Fruit fly (Drosophila melanogaster) whole organism, embryonic: ENCODE results near the gene Ocrl.

Experiments used
- Bgb ChIP-seq: fragments of 200-800 bp; sonication (Bioruptor generic); IDR thresholded peaks from 2 replicates; pipeline ENCODE4 v1.3.6; 2022; ENCODE audit warnings: missing biosample characterization, missing genetic modification characterization; ENCODE audit not compliant: partially characterized antibody
- Blimp-1 ChIP-seq: fragments of 200-800 bp; sonication (Bioruptor generic); optimal IDR thresholded peaks from 3 replicates; lab custom pipeline; 2018; ENCODE audit warnings: missing biosample characterization, missing genetic modification characterization, mild to moderate bottlenecking, moderate library complexity, missing genetic modification reagents
- CG10543 ChIP-seq: fragments of 200-800 bp; sonication (Bioruptor generic); optimal IDR thresholded peaks from 3 replicates; lab custom pipeline; 2017; ENCODE audit warnings: missing biosample characterization, mild to moderate bottlenecking, missing genetic modification characterization, moderate library complexity
- CG12744 ChIP-seq: fragments of 200-800 bp; sonication (Bioruptor generic); optimal IDR thresholded peaks from 2 replicates; lab custom pipeline; 2016; ENCODE audit warnings: missing biosample characterization, missing genetic modification characterization
- CG13775 ChIP-seq: fragments of 200-800 bp; sonication (Bioruptor generic); optimal IDR thresholded peaks from 3 replicates; lab custom pipeline; 2017; ENCODE audit warnings: missing biosample characterization, mild to moderate bottlenecking, missing genetic modification characterization
- CG13894 ChIP-seq: fragments of 200-800 bp; sonication (Bioruptor generic); optimal IDR thresholded peaks from 3 replicates; lab custom pipeline; 2018; ENCODE audit warnings: missing biosample characterization, mild to moderate bottlenecking, missing genetic modification characterization, moderate library complexity
- CG14014 ChIP-seq: fragments of 200-800 bp; sonication (Bioruptor generic); IDR thresholded peaks from 2 replicates; pipeline ENCODE4 v1.3.6; 2022; ENCODE audit warnings: missing biosample characterization, missing genetic modification characterization
- CG14710 ChIP-seq: fragments of 200-800 bp; sonication (Bioruptor generic); optimal IDR thresholded peaks from 3 replicates; lab custom pipeline; 2019; ENCODE audit warnings: missing biosample characterization, mild to moderate bottlenecking, missing genetic modification characterization, moderate library complexity
- CG14860 ChIP-seq: fragments of 200-800 bp; sonication (Bioruptor generic); IDR thresholded peaks from 3 replicates; pipeline ENCODE4 v1.3.6; 2022; ENCODE audit warnings: missing biosample characterization, missing genetic modification characterization; ENCODE audit not compliant: partially characterized antibody
- CG1603 ChIP-seq: fragments of 200-800 bp; sonication (Bioruptor generic); optimal IDR thresholded peaks from 2 replicates; lab custom pipeline; 2019; ENCODE audit warnings: missing biosample characterization, mild to moderate bottlenecking, missing genetic modification characterization, moderate library complexity
- CG2712 ChIP-seq: fragments of 200-800 bp; optimal IDR thresholded peaks from 3 replicates; lab custom pipeline; 2019; ENCODE audit warnings: missing biosample characterization, mild to moderate bottlenecking, missing genetic modification characterization, moderate library complexity
- CG2875 ChIP-seq: fragments of 200-800 bp; sonication (Bioruptor generic); optimal IDR thresholded peaks from 2 replicates; lab custom pipeline; 2017; ENCODE audit warnings: missing biosample characterization, mild to moderate bottlenecking, missing genetic modification characterization, missing genetic modification reagents
- CG30403 ChIP-seq: fragments of 200-800 bp; sonication (Bioruptor generic); optimal IDR thresholded peaks from 3 replicates; lab custom pipeline; 2016; ENCODE audit warnings: missing biosample characterization, missing genetic modification characterization
- CG3065 ChIP-seq: fragments of 200-800 bp; sonication (Bioruptor generic); optimal IDR thresholded peaks from 2 replicates; lab custom pipeline; 2016; ENCODE audit warnings: missing biosample characterization, missing genetic modification characterization
- CG31388 ChIP-seq: fragments of 200-800 bp; sonication (Bioruptor generic); optimal IDR thresholded peaks from 2 replicates; lab custom pipeline; 2016; ENCODE audit warnings: missing biosample characterization, missing genetic modification characterization
- CG34376 ChIP-seq: fragments of 200-800 bp; sonication (Bioruptor generic); optimal IDR thresholded peaks from 2 replicates; lab custom pipeline; 2018; ENCODE audit warnings: missing biosample characterization, mild to moderate bottlenecking, missing genetic modification characterization
- CG3847 ChIP-seq: fragments of 200-800 bp; sonication (Bioruptor generic); IDR thresholded peaks from 2 replicates; pipeline ENCODE4 v1.3.6; 2022; ENCODE audit warnings: missing biosample characterization, missing genetic modification characterization
- CG42726 ChIP-seq: fragments of 200-800 bp; sonication (Bioruptor generic); IDR thresholded peaks from 2 replicates; pipeline ENCODE4 v1.3.6; 2022; ENCODE audit warnings: missing biosample characterization, missing genetic modification characterization; ENCODE audit not compliant: partially characterized antibody
- CG4730 ChIP-seq: fragments of 200-800 bp; sonication (Bioruptor generic); IDR thresholded peaks from 2 replicates; pipeline ENCODE4 v1.3.6; 2022; ENCODE audit warnings: missing biosample characterization, missing genetic modification characterization
- CG4854 ChIP-seq: fragments of 200-800 bp; sonication (Bioruptor generic); optimal IDR thresholded peaks from 2 replicates; lab custom pipeline; 2016; ENCODE audit warnings: missing biosample characterization, missing genetic modification characterization, inconsistent platforms
- CG6272 ChIP-seq: fragments of 200-800 bp; sonication (Bioruptor generic); IDR thresholded peaks from 2 replicates; pipeline ENCODE4 v1.3.6; 2022; ENCODE audit warnings: missing biosample characterization, missing genetic modification characterization
- CG6854 ChIP-seq: fragments of 200-800 bp; sonication (Bioruptor generic); optimal IDR thresholded peaks from 3 replicates; lab custom pipeline; 2017; ENCODE audit warnings: missing biosample characterization, mild to moderate bottlenecking, missing genetic modification characterization
- CG7786 ChIP-seq: fragments of 200-800 bp; sonication (Bioruptor generic); optimal IDR thresholded peaks from 2 replicates; lab custom pipeline; 2016; ENCODE audit warnings: missing biosample characterization, missing genetic modification characterization
- CG9876 ChIP-seq: fragments of 200-800 bp; sonication (Bioruptor generic); optimal IDR thresholded peaks from 2 replicates; lab custom pipeline; 2016; ENCODE audit warnings: missing biosample characterization, missing genetic modification characterization
- CG9932 ChIP-seq: fragments of 200-800 bp; sonication (Bioruptor generic); IDR thresholded peaks from 2 replicates; pipeline ENCODE4 v1.3.6; 2022; ENCODE audit warnings: missing biosample characterization, missing genetic modification characterization
- Camta ChIP-seq: fragments of 200-800 bp; sonication (Bioruptor generic); optimal IDR thresholded peaks from 2 replicates; lab custom pipeline; 2016; ENCODE audit warnings: missing biosample characterization, missing genetic modification characterization
- D ChIP-seq, 2 experiments: fragments of 200-800 bp in 1 of 2; fragments of >200 bp in 1 of 2; sonication (Bioruptor generic) in 1 of 2; optimal IDR thresholded peaks; 2 replicates in 1 of 2; 3 replicates in 1 of 2; lab custom pipeline; 2017; ENCODE audit warnings: mild to moderate bottlenecking in 1 of 2, missing biosample characterization in 1 of 2, missing genetic modification characterization in 1 of 2, missing genetic modification reagents in 1 of 2
- Nf-YC ChIP-seq: fragments of 200-800 bp; optimal IDR thresholded peaks from 3 replicates; lab custom pipeline; 2019; ENCODE audit warnings: missing biosample characterization, mild to moderate bottlenecking, missing genetic modification characterization, moderate library complexity
- Sin3A ChIP-seq: fragments of >200 bp; optimal IDR thresholded peaks from 2 replicates; lab custom pipeline; 2018
- Sox102F ChIP-seq: fragments of 200-800 bp; sonication (Bioruptor generic); optimal IDR thresholded peaks from 2 replicates; lab custom pipeline; 2018; ENCODE audit warnings: missing biosample characterization, mild to moderate bottlenecking, missing genetic modification characterization, moderate library complexity
- az2 ChIP-seq: fragments of 200-800 bp; sonication (Bioruptor generic); optimal IDR thresholded peaks from 3 replicates; lab custom pipeline; 2016; ENCODE audit warnings: missing biosample characterization, missing genetic modification characterization
- br ChIP-seq: fragments of >200 bp; optimal IDR thresholded peaks from 2 replicates; lab custom pipeline; 2017
- chn ChIP-seq: fragments of 200-800 bp; sonication (Bioruptor generic); optimal IDR thresholded peaks from 2 replicates; lab custom pipeline; 2016; ENCODE audit warnings: missing biosample characterization, missing genetic modification characterization
- danr ChIP-seq: fragments of 200-800 bp; sonication (Bioruptor generic); IDR thresholded peaks from 2 replicates; pipeline ENCODE4 v1.3.6; 2022; ENCODE audit warnings: missing biosample characterization, missing genetic modification characterization
- dmrt99B ChIP-seq: fragments of 200-800 bp; sonication (Bioruptor generic); optimal IDR thresholded peaks from 2 replicates; lab custom pipeline; 2018; ENCODE audit warnings: missing biosample characterization, mild to moderate bottlenecking, missing genetic modification characterization, moderate library complexity
- esg ChIP-seq: fragments of 200-800 bp; sonication (Bioruptor generic); conservative IDR thresholded peaks from 2 replicates; pipeline ENCODE4 v1.3.6; 2022; ENCODE audit warnings: missing biosample characterization, missing genetic modification characterization
- gsb-n ChIP-seq: fragments of 200-800 bp; sonication (Bioruptor generic); optimal IDR thresholded peaks from 3 replicates; lab custom pipeline; 2018; ENCODE audit warnings: missing biosample characterization, mild to moderate bottlenecking, missing genetic modification characterization
- hb ChIP-seq: fragments of 200-800 bp; sonication (Bioruptor generic); IDR thresholded peaks from 3 replicates; pipeline ENCODE4 v1.3.6; 2022; ENCODE audit warnings: missing biosample characterization, missing genetic modification characterization; ENCODE audit not compliant: partially characterized antibody
- her ChIP-seq: fragments of 200-800 bp; sonication (Bioruptor generic); optimal IDR thresholded peaks from 2 replicates; lab custom pipeline; 2016; ENCODE audit warnings: missing biosample characterization, missing genetic modification characterization
- hth ChIP-seq: fragments of >200 bp; optimal IDR thresholded peaks from 2 replicates; lab custom pipeline; 2017; ENCODE audit warnings: inconsistent platforms
- jigr1 ChIP-seq: fragments of 200-800 bp; sonication (Bioruptor generic); IDR thresholded peaks from 3 replicates; pipeline ENCODE4 v1.3.6; 2022; ENCODE audit warnings: missing biosample characterization, missing genetic modification characterization
- jing ChIP-seq: fragments of 200-800 bp; sonication (Bioruptor generic); optimal IDR thresholded peaks from 2 replicates; lab custom pipeline; 2018; ENCODE audit warnings: missing biosample characterization, mild to moderate bottlenecking, missing genetic modification characterization
- kay ChIP-seq: fragments of 200-800 bp; sonication (Bioruptor generic); optimal IDR thresholded peaks from 2 replicates; lab custom pipeline; 2016; ENCODE audit warnings: missing biosample characterization, missing genetic modification characterization
- lab ChIP-seq: fragments of 200-800 bp; sonication (Bioruptor generic); optimal IDR thresholded peaks from 3 replicates; lab custom pipeline; 2017; ENCODE audit warnings: missing biosample characterization, missing genetic modification characterization, mild to moderate bottlenecking, moderate library complexity, missing genetic modification reagents
- lbe ChIP-seq: fragments of 200-800 bp; sonication (Bioruptor generic); optimal IDR thresholded peaks from 2 replicates; lab custom pipeline; 2016; ENCODE audit warnings: missing biosample characterization, mild to moderate bottlenecking, missing genetic modification characterization
- oc ChIP-seq: fragments of 200-800 bp; sonication (Bioruptor generic); optimal IDR thresholded peaks from 2 replicates; lab custom pipeline; 2018; ENCODE audit warnings: missing biosample characterization, mild to moderate bottlenecking, missing genetic modification characterization, moderate library complexity
- pb ChIP-seq: fragments of 200-800 bp; sonication (Bioruptor generic); optimal IDR thresholded peaks from 3 replicates; lab custom pipeline; 2016; ENCODE audit warnings: missing biosample characterization, missing genetic modification characterization
- pnt ChIP-seq: fragments of 200-800 bp; sonication (Bioruptor generic); optimal IDR thresholded peaks from 3 replicates; lab custom pipeline; 2016; ENCODE audit warnings: missing biosample characterization, missing genetic modification characterization
- rib ChIP-seq: fragments of 200-800 bp; sonication (Bioruptor generic); IDR thresholded peaks from 2 replicates; pipeline ENCODE4 v1.3.6; 2022; ENCODE audit warnings: missing biosample characterization, missing genetic modification characterization
- sna ChIP-seq: fragments of 200-800 bp; sonication (Bioruptor generic); IDR thresholded peaks from 2 replicates; pipeline ENCODE4 v1.3.6; 2022; ENCODE audit warnings: missing biosample characterization, missing genetic modification characterization; ENCODE audit not compliant: partially characterized antibody
- sr ChIP-seq: fragments of 200-800 bp; sonication (Bioruptor generic); IDR thresholded peaks from 3 replicates; pipeline ENCODE4 v1.3.6; 2022; ENCODE audit warnings: missing biosample characterization, missing genetic modification characterization

Gene Ocrl

DNA sequence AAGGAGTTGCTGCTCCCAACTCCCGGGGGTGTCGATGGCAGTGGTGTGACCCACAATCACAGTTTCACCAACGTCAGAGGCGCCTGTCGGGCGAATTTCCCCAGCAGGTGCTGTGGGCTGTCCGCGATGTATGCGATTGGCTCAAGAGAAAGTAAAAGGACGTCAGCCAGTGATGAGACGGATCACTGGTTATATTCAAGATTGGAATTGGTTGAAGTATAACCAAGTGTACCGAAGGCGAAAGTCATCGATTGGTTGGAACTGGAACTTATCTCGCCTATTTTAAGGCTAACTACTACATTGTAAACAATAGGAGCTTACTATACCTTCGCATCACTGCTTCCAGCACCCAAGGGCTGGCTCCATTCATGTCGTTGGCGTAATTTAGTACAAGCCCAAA lies 19.7 kb upstream of the Ocrl start, which contains the start of gene CG32801:
Gene CG32801, minus strand, starts transcription at position 101 of the 400 bp plus-strand sequence.
- TF ChIP-seq br (lab: Kevin White, UChicago) (no peak), CG34376 (GFP tag; lab: Kevin White, UChicago) (no peak), CG3065 (no peak), CG30403 (GFP tag; lab: Kevin White, UChicago) (no peak), CG14860 (GFP tag; lab: Robert Waterston, UW) (no peak), CG4730 (GFP tag; lab: Robert Waterston, UW) (no peak), CG3847 (GFP tag; lab: Robert Waterston, UW) (no peak), jing (GFP tag; lab: Kevin White, UChicago) (no peak), Sox102F (no peak), CG9932 (GFP tag; lab: Robert Waterston, UW) (no peak), CG6854 (GFP tag; lab: Kevin White, UChicago) (no peak), dmrt99B (no peak), hb (GFP tag; lab: Robert Waterston, UW) (no peak), her (no peak), CG2712 (tag; lab: Kevin White, UChicago) (no peak), kay (GFP tag; lab: Kevin White, UChicago) (no peak), CG14014 (GFP tag; lab: Robert Waterston, UW) (no peak), CG13775 (no peak), pnt (no peak), oc (no peak)

DNA sequence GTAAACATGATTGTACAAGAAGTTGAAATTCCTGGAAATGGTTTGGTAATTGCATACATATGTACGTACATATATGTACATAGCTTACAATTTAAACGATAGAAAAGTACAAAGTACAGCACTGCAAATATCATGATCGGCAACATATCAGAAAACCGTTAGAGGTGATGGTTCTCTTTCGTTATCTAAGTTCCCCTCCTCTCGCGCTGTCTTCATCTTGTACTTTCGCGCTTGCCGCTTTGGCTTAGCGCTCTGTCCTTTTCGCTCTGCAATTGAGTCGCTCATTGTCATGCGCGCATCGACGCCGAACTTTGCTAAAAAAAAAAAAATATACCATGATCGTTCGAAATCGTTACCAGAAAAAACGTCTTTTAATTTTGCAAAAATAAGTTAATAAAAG lies 18.8 kb upstream of the Ocrl start:
- TF ChIP-seq rib (GFP tag; lab: Robert Waterston, UW) (no peak), CG13894 (tag; lab: Kevin White, UChicago) (no peak), Bgb (no peak), CG9876 (GFP tag; lab: Kevin White, UChicago) (no peak), CG31388 (no peak), Sin3A (no peak), lab (no peak), CG1603 (tag; lab: Kevin White, UChicago) (no peak), sr (GFP tag; lab: Robert Waterston, UW) (no peak), Camta (GFP tag; lab: Kevin White, UChicago) (no peak), D (optimal IDR thresholded peaks at IDR 0.05; lab: Kevin White, UChicago) (no peak), D (GFP tag; optimal IDR thresholded peaks at IDR 0.05; lab: Kevin White, UChicago) (no peak), hth (no peak), CG2875 (no peak)

DNA sequence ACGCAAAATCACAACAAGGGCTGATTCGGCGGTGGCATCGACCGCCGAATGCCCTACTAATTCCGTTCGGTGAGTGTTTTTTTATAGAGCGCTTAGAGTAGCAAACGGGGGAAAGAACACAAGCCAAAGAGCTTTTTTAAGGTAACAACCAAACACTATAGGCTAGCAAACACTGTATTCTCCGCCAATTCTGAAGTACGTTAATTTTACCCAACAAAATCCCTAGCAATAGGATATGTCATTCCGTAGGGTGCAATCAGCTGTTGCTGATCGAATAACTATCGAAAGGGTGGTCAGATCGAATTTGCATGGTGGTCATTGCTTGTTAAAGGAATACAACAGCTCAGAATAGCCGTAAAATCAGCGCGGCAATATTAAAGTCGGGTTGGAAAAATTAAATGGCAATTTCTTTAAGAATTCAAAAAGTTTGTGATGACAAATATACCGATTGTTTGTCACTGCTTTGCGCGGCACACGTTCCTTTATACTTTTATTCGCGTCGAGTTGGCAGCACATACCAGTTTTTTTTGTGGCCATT lies 15.0 kb upstream of the Ocrl start, which contains the start of gene mip130:
Gene mip130, plus strand, starts transcription at position 513 of the 538 bp plus-strand sequence.
- no peak for TF ChIP-seq lbe (GFP tag; lab: Kevin White, UChicago)
- peak; percentile 18 for TF ChIP-seq Blimp-1
- peak; percentile 47 for TF ChIP-seq Nf-YC (tag; lab: Kevin White, UChicago)
- no peak for TF ChIP-seq CG4854
- peak; percentile 25 for TF ChIP-seq gsb-n (tag; lab: Kevin White, UChicago)
- TF ChIP-seq CG7786 (GFP tag; lab: Kevin White, UChicago) = no peak
- TF ChIP-seq danr (GFP tag; lab: Robert Waterston, UW) = 0 out of 2 replicates have a peak, but pooled peaks have one; percentile 23
- TF ChIP-seq chn (GFP tag; lab: Kevin White, UChicago) = peak; percentile 21
- TF ChIP-seq jigr1 (GFP tag; lab: Robert Waterston, UW) = 0 out of 3 replicates have a peak, but pooled peaks have one; percentile 21
- no peak for TF ChIP-seq az2 (GFP tag; lab: Kevin White, UChicago)
- peak; percentile 60 for TF ChIP-seq CG10543
- no peak for TF ChIP-seq CG6272 (GFP tag; lab: Robert Waterston, UW)
- peak; percentile 32 for TF ChIP-seq CG14710
- TF ChIP-seq CG12744 (GFP tag; lab: Kevin White, UChicago) = no peak
- no peak for TF ChIP-seq CG42726 (GFP tag; lab: Robert Waterston, UW)
- TF ChIP-seq pb = peak; percentile 17
- TF ChIP-seq esg (GFP tag; lab: Robert Waterston, UW) = peak; percentile 50
- no peak for TF ChIP-seq CG6854 (GFP tag; lab: Kevin White, UChicago)
- TF ChIP-seq sna = peak; percentile 77
